Worm (Caenorhabditis elegans): ENCODE measurements around the gene Y47D3A.13.

ce11 chrIII:11221583-11222191 lies 2.2 kb downstream of the Y47D3A.13 start:
- TF ChIP-seq W03F9.2 (tag; optimal IDR thresholded peaks at IDR 0.05): no peak
- no peak for TF ChIP-seq him-1 (tag; optimal IDR thresholded peaks at IDR 0.05)
